Worm (Caenorhabditis elegans): ENCODE data around the gene srbc-66.

- TF ChIP-seq unc-62 (GFP tag; optimal IDR thresholded peaks at IDR 0.05 in 1 of 2) (no peak), unc-62 (tag; optimal IDR thresholded peaks at IDR 0.05) (no peak), skn-1 (tag; optimal IDR thresholded peaks at IDR 0.05) (no peak), nhr-25 (tag; optimal IDR thresholded peaks at IDR 0.05; ENCODE audit: borderline replicate concordance, insufficient read depth) (no peak), jun-1 (tag; optimal IDR thresholded peaks at IDR 0.05) (no peak), lin-39 (tag; optimal IDR thresholded peaks at IDR 0.05) (no peak), ceh-32 (tag; optimal IDR thresholded peaks at IDR 0.05; ENCODE audit: poor library complexity) (no peak), mes-2 (tag; optimal IDR thresholded peaks at IDR 0.05; ENCODE audit: poor library complexity, severe bottlenecking) (no peak), fkh-10 (GFP tag; optimal IDR thresholded peaks at IDR 0.05) (no peak)
Observed at ce11 chrV:3555986-3556385, 25.5 kb downstream of the srbc-66 start, which contains the start of gene grl-30.
